Worm (Caenorhabditis elegans): ENCODE data around the gene C28D4.7.

- TF ChIP-seq M03D4.4 (tag; optimal IDR thresholded peaks at IDR 0.05), result no peak
- TF ChIP-seq lin-13 (tag; optimal IDR thresholded peaks at IDR 0.05), result no peak
- TF ChIP-seq unc-39 (tag; optimal IDR thresholded peaks at IDR 0.05), result no peak
- TF ChIP-seq lsy-2 (tag; optimal IDR thresholded peaks at IDR 0.05), result no peak
Observed at ce11 chrIV:9789496-9789895, 46.5 kb upstream of the C28D4.7 start, which contains the start of gene T13F2.4.

All from whole organism, mixed stage, embryonic.